Fruit fly (Drosophila melanogaster): ENCODE results near the gene CycK.

DNA sequence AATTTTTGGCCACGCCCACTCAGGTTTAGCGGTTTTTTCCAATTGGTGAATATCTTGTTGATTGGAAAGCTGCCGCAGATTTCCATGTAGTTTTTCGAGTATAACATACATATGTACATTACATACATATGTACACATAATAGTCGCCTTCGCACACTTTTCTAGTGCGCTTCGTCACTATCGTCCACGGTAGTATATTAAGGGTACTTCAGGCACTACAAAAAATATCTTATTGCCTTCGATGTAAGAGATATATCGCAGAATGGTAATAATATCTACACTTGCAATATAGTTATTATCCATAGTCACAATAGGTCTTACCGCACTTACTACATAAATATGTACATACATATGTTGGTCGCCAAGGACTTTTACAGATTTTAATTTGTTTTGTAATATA, 3.0 kb upstream of the CycK start:
- TF ChIP-seq dsx (GFP tag; optimal IDR thresholded peaks at IDR 0.05; ENCODE audit: poor library complexity, severe bottlenecking), result no peak
- no peak for TF ChIP-seq Hr39 (GFP tag; optimal IDR thresholded peaks at IDR 0.05)
- no peak for TF ChIP-seq CG4318 (GFP tag; optimal IDR thresholded peaks at IDR 0.05)
- TF ChIP-seq CG6163 (GFP tag; IDR thresholded peaks at IDR 0.05), result no peak
- no peak for TF ChIP-seq CG8319 (GFP tag; optimal IDR thresholded peaks at IDR 0.05)
- TF ChIP-seq Sox102F (GFP tag; optimal IDR thresholded peaks at IDR 0.05), result no peak

All from whole organism, prepupa.